Fruit fly (Drosophila melanogaster) whole organism, wandering third instar larva: ENCODE measurements around the gene CG12084.
A peak's percentile ranks its signal among the peaks of the same experiment; 100 is the strongest.

Experiments
- CG32264 ChIP-seq: fragments of 200-800 bp; sonication (Bioruptor generic); optimal IDR thresholded peaks from 2 replicates; lab custom pipeline; 2016; ENCODE audit warnings: missing biosample characterization, missing genetic modification characterization
- CG9705 ChIP-seq: fragments of 200-800 bp; sonication (Bioruptor generic); optimal IDR thresholded peaks from 2 replicates; lab custom pipeline; 2018; ENCODE audit warnings: missing biosample characterization, mild to moderate bottlenecking, missing genetic modification characterization
- Dfd ChIP-seq: fragments of >200 bp; optimal IDR thresholded peaks from 2 replicates; lab custom pipeline; 2017; ENCODE audit warnings: missing biosample characterization, missing genetic modification characterization
- GATAd ChIP-seq: sonication (Bioruptor generic); optimal IDR thresholded peaks from 2 replicates; lab custom pipeline; 2016; ENCODE audit warnings: missing biosample characterization, missing genetic modification characterization
- HLH106 ChIP-seq: fragments of 200-800 bp; optimal IDR thresholded peaks from 3 replicates; lab custom pipeline; 2019; ENCODE audit warnings: missing biosample characterization, mild to moderate bottlenecking, missing genetic modification characterization, moderate library complexity
- Hnf4 ChIP-seq: fragments of 200-800 bp; sonication (Bioruptor generic); optimal IDR thresholded peaks from 2 replicates; lab custom pipeline; 2016; ENCODE audit warnings: missing biosample characterization, mild to moderate bottlenecking, missing genetic modification characterization
- Hr83 ChIP-seq: fragments of 200-300 bp; sonication (Bioruptor generic); optimal IDR thresholded peaks from 2 replicates; lab custom pipeline; 2016; ENCODE audit warnings: missing biosample characterization, mild to moderate bottlenecking, missing genetic modification characterization, moderate library complexity; ENCODE audit not compliant: poor library complexity, severe bottlenecking
- Mio ChIP-seq: sonication (Bioruptor generic); optimal IDR thresholded peaks from 2 replicates; lab custom pipeline; 2016; ENCODE audit warnings: missing biosample characterization, missing genetic modification characterization
- N ChIP-seq: fragments of >200 bp; optimal IDR thresholded peaks from 2 replicates; lab custom pipeline; 2018; ENCODE audit warnings: missing biosample characterization, missing external identifiers, missing genetic modification characterization
- OdsH ChIP-seq: fragments of 200-800 bp; sonication (Bioruptor generic); optimal IDR thresholded peaks from 2 replicates; lab custom pipeline; 2016; ENCODE audit warnings: missing biosample characterization, mild to moderate bottlenecking, missing genetic modification characterization
- Rel ChIP-seq, 2 experiments: fragments of 200-800 bp; sonication (Bioruptor generic) in 1 of 2; optimal IDR thresholded peaks; 2 replicates in 1 of 2; 3 replicates in 1 of 2; lab custom pipeline; 2016 to 2019; ENCODE audit warnings: mild to moderate bottlenecking in 2 of 2, missing biosample characterization in 2 of 2, missing genetic modification characterization in 2 of 2, moderate library complexity in 1 of 2
- Sp1 ChIP-seq: fragments of 200-800 bp; sonication (Bioruptor generic); optimal IDR thresholded peaks from 3 replicates; lab custom pipeline; 2019; ENCODE audit warnings: missing biosample characterization, mild to moderate bottlenecking, missing genetic modification characterization, moderate library complexity
- Vsx2 ChIP-seq: fragments of 200-300, 225-300 bp; sonication (Bioruptor generic); optimal IDR thresholded peaks from 2 replicates; lab custom pipeline; 2018; ENCODE audit warnings: missing biosample characterization, missing genetic modification characterization; ENCODE audit not compliant: partially characterized antibody
- br ChIP-seq: fragments of 200-800 bp; sonication (Bioruptor generic); optimal IDR thresholded peaks from 2 replicates; lab custom pipeline; 2016; ENCODE audit warnings: missing biosample characterization, missing genetic modification characterization
- brk ChIP-seq: fragments of 200-800 bp; sonication (Bioruptor generic); optimal IDR thresholded peaks from 2 replicates; lab custom pipeline; 2016; ENCODE audit warnings: missing biosample characterization, mild to moderate bottlenecking, missing genetic modification characterization
- dl ChIP-seq, 2 experiments: fragments of 175-275, 200-275 bp in 1 of 2; fragments of 200-275 bp in 1 of 2; sonication (Bioruptor generic); optimal IDR thresholded peaks; lab custom pipeline; 2018; ENCODE audit warnings: mild to moderate bottlenecking in 2 of 2, missing biosample characterization in 2 of 2, missing genetic modification characterization in 2 of 2, moderate library complexity in 2 of 2; ENCODE audit not compliant: partially characterized antibody in 2 of 2, insufficient read depth in 1 of 2
- dmrt93B ChIP-seq: fragments of 200-800 bp; sonication (Bioruptor generic); optimal IDR thresholded peaks from 2 replicates; lab custom pipeline; 2018; ENCODE audit warnings: missing biosample characterization, mild to moderate bottlenecking, missing genetic modification characterization
- dsf ChIP-seq: sonication (Bioruptor generic); optimal IDR thresholded peaks from 2 replicates; lab custom pipeline; 2016; ENCODE audit warnings: missing biosample characterization, missing genetic modification characterization, borderline replicate concordance
- ey ChIP-seq: fragments of 200-800 bp; sonication (Bioruptor generic); optimal IDR thresholded peaks from 2 replicates; lab custom pipeline; 2016; ENCODE audit warnings: missing biosample characterization, missing genetic modification characterization
- foxo ChIP-seq, 2 experiments: fragments of 200-800 bp; sonication (Bioruptor generic); optimal IDR thresholded peaks; 2 replicates in 1 of 2; 3 replicates in 1 of 2; lab custom pipeline; 2016 to 2017; ENCODE audit warnings: missing biosample characterization in 2 of 2, missing genetic modification characterization in 2 of 2
- h ChIP-seq: fragments of 200-800 bp; sonication (Bioruptor generic); optimal IDR thresholded peaks from 3 replicates; lab custom pipeline; 2016; ENCODE audit warnings: missing biosample characterization, mild to moderate bottlenecking, missing genetic modification characterization
- jim ChIP-seq: fragments of 175-275, 200-325 bp; sonication (Bioruptor generic); optimal IDR thresholded peaks from 2 replicates; lab custom pipeline; 2016; ENCODE audit warnings: missing biosample characterization, mild to moderate bottlenecking, missing genetic modification characterization
- lola ChIP-seq: fragments of >200 bp; optimal IDR thresholded peaks from 2 replicates; lab custom pipeline; 2017; ENCODE audit warnings: missing biosample characterization, missing genetic modification characterization
- pan ChIP-seq: fragments of >200 bp; optimal IDR thresholded peaks from 2 replicates; lab custom pipeline; 2017
- psq ChIP-seq: fragments of 200-800 bp; sonication (Bioruptor generic); optimal IDR thresholded peaks from 3 replicates; lab custom pipeline; 2017; ENCODE audit warnings: missing biosample characterization, mild to moderate bottlenecking, missing genetic modification characterization, moderate library complexity
- sv ChIP-seq: fragments of 200-800 bp; sonication (Bioruptor generic); optimal IDR thresholded peaks from 3 replicates; lab custom pipeline; 2016; ENCODE audit warnings: missing biosample characterization, missing genetic modification characterization
- tai ChIP-seq: sonication (Bioruptor generic); optimal IDR thresholded peaks from 2 replicates; lab custom pipeline; 2016; ENCODE audit warnings: missing biosample characterization, missing genetic modification characterization
- usp ChIP-seq: fragments of >200 bp; optimal IDR thresholded peaks from 2 replicates; lab custom pipeline; 2017; ENCODE audit warnings: missing biosample characterization, missing genetic modification characterization
- woc ChIP-seq: sonication (Bioruptor generic); optimal IDR thresholded peaks from 2 replicates; lab custom pipeline; 2016; ENCODE audit warnings: missing biosample characterization, mild to moderate bottlenecking, missing genetic modification characterization

The CG12084 gene

DNA sequence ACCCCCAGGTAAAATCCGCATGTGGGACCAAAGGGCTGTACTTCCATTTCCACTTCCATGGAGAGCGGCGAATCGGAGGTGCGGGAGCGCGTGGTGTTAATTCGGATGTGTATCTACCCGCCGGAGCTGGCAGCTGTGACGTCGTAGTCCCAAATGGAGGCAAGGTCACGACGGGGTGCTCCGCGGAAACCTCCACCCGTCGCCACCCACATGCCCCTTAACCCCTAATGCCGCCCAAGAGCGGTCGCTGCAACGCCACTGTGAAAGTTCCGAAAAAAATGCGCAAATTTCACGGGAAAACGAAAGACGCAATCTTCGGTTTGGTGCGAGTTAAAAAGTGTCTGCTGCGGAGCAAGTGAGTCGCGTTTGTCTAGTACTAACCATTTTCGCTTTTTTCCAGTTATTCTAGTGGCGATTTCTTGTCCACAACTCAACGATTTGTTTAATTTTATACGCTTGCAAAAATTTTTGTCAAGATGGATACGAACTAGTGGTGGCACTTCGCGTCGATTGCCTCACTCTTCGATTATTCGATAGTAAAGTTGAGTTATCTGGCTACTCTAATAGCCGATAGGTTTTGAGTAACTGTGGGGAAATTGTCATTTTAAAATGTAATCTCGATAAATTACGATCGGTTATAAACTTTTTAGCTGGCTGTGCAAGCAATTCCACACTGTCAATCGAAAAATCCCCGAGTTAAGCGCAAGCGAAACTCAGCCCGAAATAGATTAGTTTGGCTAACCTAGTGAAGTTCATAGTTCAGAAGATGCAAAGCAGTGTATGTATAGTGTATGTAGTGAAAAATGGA lies 5.8 kb upstream of the CG12084 start, which contains the start of the genes hfp and Psa:
Gene hfp, minus strand, starts transcription at position 505 of the 808 bp plus-strand sequence.
Gene Psa, plus strand, starts transcription at position 758 of the 808 bp plus-strand sequence.
- TF ChIP-seq HLH106: no peak
- TF ChIP-seq Rel (GFP tag; optimal IDR thresholded peaks at IDR 0.05; lab: Kevin White, UChicago): no peak
- peak; percentile 96 for TF ChIP-seq Rel (tag; optimal IDR thresholded peaks at IDR 0.05; lab: Kevin White, UChicago)
- TF ChIP-seq, all 38 proteins: peak for 1

DNA sequence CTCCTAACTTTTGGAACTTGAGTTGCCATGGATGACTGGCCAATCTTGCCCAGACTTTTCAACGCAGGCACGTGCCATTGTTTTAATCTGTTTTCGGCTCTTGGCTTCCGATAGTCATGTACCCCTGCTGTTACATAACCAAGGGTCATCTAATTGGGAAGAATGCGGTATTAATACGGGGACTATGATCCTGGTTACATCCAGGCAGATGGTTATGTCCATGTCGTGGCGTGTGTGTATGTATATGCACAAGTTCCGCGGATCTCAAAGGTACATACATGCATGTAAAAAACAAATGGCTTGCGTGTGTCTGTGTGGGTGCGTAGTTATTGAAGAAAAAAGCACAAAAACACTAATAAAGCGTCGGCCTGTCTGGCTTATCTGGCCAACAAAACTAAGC lies 640 bp downstream of the CG12084 start:
- TF ChIP-seq OdsH (GFP tag; lab: Kevin White, UChicago) (no peak), Mio (GFP tag; lab: Kevin White, UChicago) (no peak), psq (no peak), Hr83 (GFP tag; lab: Kevin White, UChicago) (no peak), Hnf4 (GFP tag; lab: Kevin White, UChicago) (no peak), HLH106 (no peak), GATAd (GFP tag; lab: Kevin White, UChicago) (no peak), woc (no peak), ey (no peak), Rel (GFP tag; optimal IDR thresholded peaks at IDR 0.05; lab: Kevin White, UChicago) (no peak), Rel (tag; optimal IDR thresholded peaks at IDR 0.05; lab: Kevin White, UChicago) (no peak), Dfd (GFP tag; lab: Kevin White, UChicago) (no peak), N (no peak), dmrt93B (GFP tag; lab: Kevin White, UChicago) (no peak)
- TF ChIP-seq, all 38 proteins: peak for 0

DNA sequence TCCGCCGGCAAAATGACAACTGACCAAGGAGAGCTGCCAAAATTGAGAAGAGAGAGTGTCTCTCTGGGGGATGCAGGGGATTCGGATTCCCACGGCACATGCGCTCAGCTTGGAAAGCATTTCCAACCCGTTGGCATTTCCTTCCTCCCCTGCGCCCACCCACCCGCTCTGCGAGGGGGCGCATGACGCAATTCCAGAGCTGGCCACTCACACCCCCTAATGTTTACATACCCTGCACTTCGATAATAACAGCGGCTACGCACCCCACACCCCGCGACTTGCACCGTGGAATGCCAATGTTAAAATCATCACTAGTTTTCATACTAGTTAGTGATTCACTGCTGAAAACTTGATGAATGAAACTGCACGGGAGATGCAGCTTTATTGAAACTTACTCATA lies 6.9 kb downstream of the CG12084 start, which contains the start of gene stet:
Gene stet, minus strand, starts transcription at position 25 of the 400 bp plus-strand sequence.
- TF ChIP-seq CG32264 (GFP tag; lab: Kevin White, UChicago) (no peak), Mio (GFP tag; lab: Kevin White, UChicago) (no peak), pan (lab: Kevin White, UChicago) (no peak), h (no peak), N (no peak), dmrt93B (GFP tag; lab: Kevin White, UChicago) (no peak), jim (no peak), CG9705 (no peak), Sp1 (GFP tag; lab: Kevin White, UChicago) (no peak), brk (no peak), Rel (GFP tag; optimal IDR thresholded peaks at IDR 0.05; lab: Kevin White, UChicago) (no peak), Rel (tag; optimal IDR thresholded peaks at IDR 0.05; lab: Kevin White, UChicago) (no peak), dl (GFP tag; optimal IDR thresholded peaks at IDR 0.05; lab: Kevin White, UChicago; ENCODE audit: insufficient read depth in 1 of 2, partially characterized antibody in 2 of 2) (no peak), woc (no peak), Vsx2 (no peak), sv (GFP tag; lab: Kevin White, UChicago) (no peak), tai (GFP tag; lab: Kevin White, UChicago) (no peak), usp (no peak)

DNA sequence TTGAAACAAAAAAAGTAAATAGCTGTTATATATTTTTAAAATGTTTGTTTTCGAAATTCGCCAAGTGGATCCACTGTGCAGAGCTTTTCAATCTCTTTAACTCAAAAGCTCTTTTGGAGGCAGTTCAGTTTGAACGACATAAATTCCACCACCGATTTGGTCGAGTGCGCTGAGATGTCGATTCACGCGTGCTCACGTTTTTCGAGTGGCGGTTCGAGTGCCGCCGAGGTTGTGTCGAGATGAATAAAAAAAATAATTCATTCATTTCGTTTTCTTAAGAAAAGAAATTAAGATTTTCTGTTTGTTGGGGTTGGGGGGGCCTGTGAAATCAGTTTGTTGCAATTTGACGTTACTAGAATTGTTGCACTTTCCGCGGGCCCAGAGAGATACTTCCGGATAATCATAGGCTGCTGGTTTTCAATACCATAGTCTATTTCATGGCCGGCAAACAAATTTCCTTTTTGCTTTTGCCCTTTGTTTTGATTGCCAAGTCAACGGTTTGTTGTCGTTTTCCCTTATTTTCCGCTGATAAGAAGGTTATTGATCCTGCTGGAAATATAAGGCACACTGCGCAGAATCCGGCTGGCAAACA lies 7.8 kb downstream of the CG12084 start:
- peak; percentile 17 for TF ChIP-seq br (GFP tag; lab: Kevin White, UChicago)
- TF ChIP-seq sv (GFP tag; lab: Kevin White, UChicago): no peak
- no peak for TF ChIP-seq N
- no peak for TF ChIP-seq Hr83 (GFP tag; lab: Kevin White, UChicago)
- TF ChIP-seq lola (GFP tag; lab: Kevin White, UChicago): no peak
- TF ChIP-seq brk: no peak
- TF ChIP-seq dsf: no peak
- TF ChIP-seq foxo (GFP tag; optimal IDR thresholded peaks at IDR 0.05; lab: Kevin White, UChicago): peak in 1 of 2 experiments; percentile 0
- TF ChIP-seq psq: peak; percentile 0

DNA sequence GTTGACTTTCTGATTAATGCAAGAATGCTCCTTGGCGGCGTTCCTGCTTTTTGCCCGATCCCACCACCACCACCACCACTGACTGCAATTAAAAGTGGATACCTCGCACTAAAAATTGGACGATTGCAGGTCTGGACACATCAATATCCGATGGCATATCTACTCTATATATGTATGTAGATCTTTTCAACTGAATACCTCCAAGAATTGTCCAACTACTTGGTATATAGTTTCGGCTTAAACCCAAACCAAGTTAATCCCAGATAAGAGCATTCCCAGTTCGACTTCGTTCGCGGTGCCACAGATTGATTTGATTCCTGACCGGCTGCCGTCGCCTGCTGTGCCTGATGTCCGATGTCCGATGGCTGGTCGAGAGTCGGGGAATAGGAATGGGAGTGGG lies 11.7 kb downstream of the CG12084 start:
- TF ChIP-seq woc (peak; percentile 16), h (peak; percentile 20), Hnf4 (GFP tag; lab: Kevin White, UChicago) (no peak), HLH106 (peak; percentile 7), foxo (GFP tag; optimal IDR thresholded peaks at IDR 0.05; lab: Kevin White, UChicago) (peak in 1 of 2 experiments; percentile 3)
- TF ChIP-seq, all 38 proteins: peak for 4
